Worm (Caenorhabditis elegans): ENCODE measurements around the gene bir-1.

The bir-1 gene

ce11 chrV:11598807-11599206, 45.5 kb upstream of the bir-1 start, which contains the start of gene srx-84:
Gene srx-84, plus strand, starts transcription at chrV:11599107.
- TF ChIP-seq skn-1 (tag; optimal IDR thresholded peaks at IDR 0.05) (no peak), nhr-237 (tag; optimal IDR thresholded peaks at IDR 0.05) (no peak), fos-1 (tag; optimal IDR thresholded peaks at IDR 0.05) (no peak), gmeb-1 (tag; optimal IDR thresholded peaks at IDR 0.05) (no peak), mdl-1 (tag; optimal IDR thresholded peaks at IDR 0.05) (no peak), unc-62 (GFP tag; optimal IDR thresholded peaks at IDR 0.05) (no peak), lsy-2 (tag; optimal IDR thresholded peaks at IDR 0.05) (no peak), mbf-1 (tag; optimal IDR thresholded peaks at IDR 0.05) (no peak), snpc-4 (tag; optimal IDR thresholded peaks at IDR 0.05) (no peak), nhr-23 (tag; optimal IDR thresholded peaks at IDR 0.05) (no peak), blmp-1 (tag; optimal IDR thresholded peaks at IDR 0.05; ENCODE audit: insufficient read depth) (no peak), alr-1 (tag; optimal IDR thresholded peaks at IDR 0.05) (no peak)

DNA sequence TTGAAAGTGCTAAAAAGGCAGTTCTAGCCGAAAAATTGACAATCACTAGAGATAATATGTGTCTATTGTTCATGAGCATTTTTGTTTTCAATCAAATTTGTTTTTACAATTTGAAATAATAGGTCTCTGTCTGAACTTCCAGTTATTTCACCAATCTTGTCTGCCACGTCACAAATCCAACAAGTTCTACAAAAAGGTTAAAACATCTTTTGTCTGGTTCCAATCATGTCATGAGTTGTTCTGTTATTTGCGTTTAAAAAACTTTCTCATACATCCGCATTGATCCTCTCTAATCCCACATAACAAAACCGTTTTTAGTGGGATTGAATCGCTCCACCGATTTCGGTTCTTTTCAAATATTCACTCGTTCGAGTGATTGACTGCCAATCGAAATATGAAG, 43.5 kb upstream of the bir-1 start, which contains the start of gene F35B12.9:
TSS of gene F35B12.9 (plus strand) at position 372 of the 400 bp plus-strand sequence.
- TF ChIP-seq peb-1 (tag; optimal IDR thresholded peaks at IDR 0.05) = no peak
- no peak for TF ChIP-seq dmd-4 (tag; optimal IDR thresholded peaks at IDR 0.05)
- TF ChIP-seq ama-1 (optimal IDR thresholded peaks at IDR 0.05) = no peak
- TF ChIP-seq F13H6.1 (tag; optimal IDR thresholded peaks at IDR 0.05) = no peak
- TF ChIP-seq nhr-129 (tag; optimal IDR thresholded peaks at IDR 0.05) = no peak
- TF ChIP-seq nhr-21 (tag; optimal IDR thresholded peaks at IDR 0.05) = no peak
- TF ChIP-seq ztf-4 (tag; optimal IDR thresholded peaks at IDR 0.05) = no peak

DNA sequence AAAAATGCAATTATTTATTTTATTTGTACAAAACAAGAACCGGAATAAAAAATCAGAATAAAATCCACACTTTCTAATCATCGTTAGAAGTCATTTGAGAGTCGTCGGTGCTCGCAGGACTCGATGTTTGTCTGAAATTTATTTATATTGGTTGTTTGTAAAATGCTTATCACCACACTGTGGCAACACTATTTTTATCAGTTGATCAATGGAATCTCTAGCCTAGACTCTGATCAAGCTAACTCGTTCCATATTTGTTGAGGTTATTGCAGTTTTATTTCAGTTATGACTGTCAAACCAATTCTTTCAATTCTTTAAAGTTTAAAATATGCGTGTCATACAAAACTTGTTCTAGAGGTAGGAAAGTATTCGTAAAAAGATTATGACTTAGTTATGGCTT, 39.8 kb upstream of the bir-1 start, which contains the start of gene dhs-20:
TSS of gene dhs-20 (minus strand) at position 80 of the 400 bp plus-strand sequence.
- TF ChIP-seq elt-3 (tag; optimal IDR thresholded peaks at IDR 0.05) (no peak), sma-9 (GFP tag; optimal IDR thresholded peaks at IDR 0.05) (peak; percentile 47), sma-9 (tag; optimal IDR thresholded peaks at IDR 0.05) (no peak), nhr-77 (tag; optimal IDR thresholded peaks at IDR 0.05) (no peak), mbf-1 (tag; optimal IDR thresholded peaks at IDR 0.05) (no peak), nhr-237 (tag; optimal IDR thresholded peaks at IDR 0.05) (no peak), blmp-1 (tag; optimal IDR thresholded peaks at IDR 0.05; ENCODE audit: insufficient read depth) (no peak), ceh-16 (tag; optimal IDR thresholded peaks at IDR 0.05) (no peak), F13H6.1 (tag; optimal IDR thresholded peaks at IDR 0.05) (no peak), ztf-11 (tag; optimal IDR thresholded peaks at IDR 0.05) (no peak), zag-1 (tag; optimal IDR thresholded peaks at IDR 0.05) (no peak), mdl-1 (tag; optimal IDR thresholded peaks at IDR 0.05) (no peak), fos-1 (tag; optimal IDR thresholded peaks at IDR 0.05) (peak; percentile 51), egl-27 (tag; optimal IDR thresholded peaks at IDR 0.05) (no peak), nhr-6 (tag; optimal IDR thresholded peaks at IDR 0.05) (no peak), gmeb-1 (tag; optimal IDR thresholded peaks at IDR 0.05) (no peak), sma-3 (GFP tag; optimal IDR thresholded peaks at IDR 0.05) (no peak), skn-1 (tag; optimal IDR thresholded peaks at IDR 0.05) (no peak)

ce11 chrV:11605227-11605626, 39.0 kb upstream of the bir-1 start:
- no peak for TF ChIP-seq unc-62 (GFP tag; optimal IDR thresholded peaks at IDR 0.05)
- TF ChIP-seq ztf-1 (GFP tag; conservative IDR thresholded peaks at IDR 0.05) = no peak
- TF ChIP-seq nhr-23 (tag; optimal IDR thresholded peaks at IDR 0.05) = no peak
- peak; percentile 27 for TF ChIP-seq F13H6.1 (tag; optimal IDR thresholded peaks at IDR 0.05)
- TF ChIP-seq peb-1 (tag; optimal IDR thresholded peaks at IDR 0.05) = no peak
- no peak for TF ChIP-seq nhr-237 (tag; optimal IDR thresholded peaks at IDR 0.05)
- no peak for TF ChIP-seq C34F6.9 (tag; optimal IDR thresholded peaks at IDR 0.05)
- no peak for TF ChIP-seq ZK546.5 (tag; optimal IDR thresholded peaks at IDR 0.05)
- no peak for TF ChIP-seq elt-3 (tag; optimal IDR thresholded peaks at IDR 0.05)
- TF ChIP-seq ama-1 (optimal IDR thresholded peaks at IDR 0.05) = no peak
- TF ChIP-seq nhr-129 (tag; optimal IDR thresholded peaks at IDR 0.05) = peak; percentile 11
- TF ChIP-seq nhr-6 (tag; optimal IDR thresholded peaks at IDR 0.05) = no peak

ce11 chrV:11606424-11606823, 37.9 kb upstream of the bir-1 start, which contains the start of gene idpp-16:
Gene idpp-16, minus strand, starts transcription at chrV:11606524.
- no peak for TF ChIP-seq ama-1 (optimal IDR thresholded peaks at IDR 0.05)
- no peak for TF ChIP-seq crh-2 (tag; optimal IDR thresholded peaks at IDR 0.05)

ce11 chrV:11610049-11610448, 34.2 kb upstream of the bir-1 start, which contains the start of gene piit-1:
Gene piit-1, minus strand, starts transcription at chrV:11610149.
- TF ChIP-seq nhr-11 (tag; optimal IDR thresholded peaks at IDR 0.05) (no peak), F13H6.1 (tag; optimal IDR thresholded peaks at IDR 0.05) (peak; percentile 26)

Data from whole organism, L2 larva.